Fruit fly (Drosophila melanogaster): Measurements from ENCODE around the gene Nep6.

DNA sequence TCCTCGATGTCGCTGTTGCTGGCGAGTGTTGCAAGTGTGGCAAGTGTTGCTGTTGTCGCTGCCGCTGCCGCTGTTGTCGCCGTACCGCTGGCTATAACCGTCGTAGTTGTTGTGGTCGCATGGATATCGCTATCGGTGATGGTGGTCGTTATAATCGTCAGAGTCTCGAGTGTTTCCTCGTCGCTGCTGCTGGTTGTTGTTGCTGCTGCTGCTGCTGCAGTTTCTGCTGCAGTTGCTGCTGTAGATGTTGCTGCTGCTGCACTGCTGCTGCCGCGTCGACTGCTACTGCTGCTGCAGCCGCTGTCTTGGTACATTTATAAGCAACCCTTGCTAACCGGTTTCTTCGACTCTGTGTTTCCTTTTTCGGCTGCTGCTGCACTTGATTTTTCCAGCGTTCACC is 29.9 kb downstream of the Nep6 start:
- TF ChIP-seq psq (optimal IDR thresholded peaks at IDR 0.05) (no peak), EcR (GFP tag; optimal IDR thresholded peaks at IDR 0.05) (no peak), CG8478 (optimal IDR thresholded peaks at IDR 0.05) (no peak), pan (optimal IDR thresholded peaks at IDR 0.05) (no peak)

Measured in whole organism.